Worm (Caenorhabditis elegans): Measurements from ENCODE around the gene cap-2.
"Not testable (repeated sequence)": the region's sequence is repeated elsewhere in the genome, so short reads cannot be mapped to it uniquely, and the experiment has no call there.

ce11 chrII:10904379-10904778 is 35.4 kb downstream of the cap-2 start, which contains the start of gene sra-12:
- TF ChIP-seq snpc-4 (tag; optimal IDR thresholded peaks at IDR 0.05); lin-13 (tag; optimal IDR thresholded peaks at IDR 0.05); elt-1 (tag; optimal IDR thresholded peaks at IDR 0.05; ENCODE audit: borderline replicate concordance, insufficient read depth); lsy-2 (tag; optimal IDR thresholded peaks at IDR 0.05): not testable (repeated sequence)

Data from whole organism, mixed stage, embryonic.